Worm (Caenorhabditis elegans): Measurements from ENCODE around the gene del-5.

The del-5 gene

ce11 chrX:11031047-11031695 lies 23.2 kb upstream of the del-5 start (continued):
- TF ChIP-seq ama-1 (optimal IDR thresholded peaks at IDR 0.05) (no peak), ztf-11 (tag; optimal IDR thresholded peaks at IDR 0.05) (no peak), elt-1 (tag; optimal IDR thresholded peaks at IDR 0.05) (no peak), fos-1 (tag; optimal IDR thresholded peaks at IDR 0.05) (peak; percentile 59), dmd-4 (tag; optimal IDR thresholded peaks at IDR 0.05) (no peak), nhr-23 (tag; optimal IDR thresholded peaks at IDR 0.05) (no peak), nhr-77 (tag; optimal IDR thresholded peaks at IDR 0.05) (peak; percentile 13), elt-3 (tag; optimal IDR thresholded peaks at IDR 0.05) (no peak), snpc-4 (tag; optimal IDR thresholded peaks at IDR 0.05) (peak; percentile 8), nhr-237 (tag; optimal IDR thresholded peaks at IDR 0.05) (peak; percentile 22), mbf-1 (tag; optimal IDR thresholded peaks at IDR 0.05) (no peak), ceh-16 (tag; optimal IDR thresholded peaks at IDR 0.05) (peak; percentile 41), nhr-10 (tag; optimal IDR thresholded peaks at IDR 0.05) (no peak), nhr-12 (tag; optimal IDR thresholded peaks at IDR 0.05) (no peak), peb-1 (tag; optimal IDR thresholded peaks at IDR 0.05) (peak; percentile 37), crh-2 (tag; optimal IDR thresholded peaks at IDR 0.05) (peak; percentile 80), unc-55 (GFP tag; optimal IDR thresholded peaks at IDR 0.05) (peak; percentile 88), lsy-2 (tag; optimal IDR thresholded peaks at IDR 0.05) (peak; percentile 67 to 82)

ce11 chrX:11028617-11029016 lies 20.6 kb upstream of the del-5 start, which contains the start of gene ldb-1:
Gene ldb-1, plus strand, starts transcription at chrX:11028917.
- TF ChIP-seq Y55F3AM.14 (GFP tag; optimal IDR thresholded peaks at IDR 0.05): no peak
- TF ChIP-seq ceh-16 (tag; optimal IDR thresholded peaks at IDR 0.05): no peak
- no peak for TF ChIP-seq mab-5 (tag; optimal IDR thresholded peaks at IDR 0.05)
- TF ChIP-seq lsy-2 (tag; optimal IDR thresholded peaks at IDR 0.05): no peak
- TF ChIP-seq lin-39 (tag; optimal IDR thresholded peaks at IDR 0.05): no peak
- no peak for TF ChIP-seq nhr-12 (tag; optimal IDR thresholded peaks at IDR 0.05)
- no peak for TF ChIP-seq aly-2 (tag; optimal IDR thresholded peaks at IDR 0.05)
- no peak for TF ChIP-seq nhr-23 (tag; optimal IDR thresholded peaks at IDR 0.05)
- TF ChIP-seq mdl-1 (tag; optimal IDR thresholded peaks at IDR 0.05): no peak
- no peak for TF ChIP-seq ztf-4 (tag; optimal IDR thresholded peaks at IDR 0.05)
- TF ChIP-seq nhr-10 (tag; optimal IDR thresholded peaks at IDR 0.05): no peak
- no peak for TF ChIP-seq skn-1 (tag; optimal IDR thresholded peaks at IDR 0.05)
- no peak for TF ChIP-seq lin-11 (tag; optimal IDR thresholded peaks at IDR 0.05)
- TF ChIP-seq elt-1 (tag; optimal IDR thresholded peaks at IDR 0.05): no peak
- no peak for TF ChIP-seq nhr-21 (tag; optimal IDR thresholded peaks at IDR 0.05)

ce11 chrX:11016100-11016499 lies 8.1 kb upstream of the del-5 start, which contains the start of gene egl-15:
Gene egl-15, plus strand, starts transcription at chrX:11016400.
- TF ChIP-seq lin-13 (GFP tag; optimal IDR thresholded peaks at IDR 0.05) (no peak), mab-5 (tag; optimal IDR thresholded peaks at IDR 0.05) (no peak), skn-1 (tag; optimal IDR thresholded peaks at IDR 0.05) (no peak), Y55F3AM.14 (GFP tag; optimal IDR thresholded peaks at IDR 0.05) (no peak), ztf-11 (tag; optimal IDR thresholded peaks at IDR 0.05) (no peak), unc-62 (GFP tag; optimal IDR thresholded peaks at IDR 0.05) (no peak), nhr-12 (tag; optimal IDR thresholded peaks at IDR 0.05) (no peak), dmd-4 (tag; optimal IDR thresholded peaks at IDR 0.05) (no peak), mdl-1 (tag; optimal IDR thresholded peaks at IDR 0.05) (no peak)

ce11 chrX:11014394-11015280 lies 6.7 kb upstream of the del-5 start:
- TF ChIP-seq nhr-12 (tag; optimal IDR thresholded peaks at IDR 0.05) (no peak), unc-39 (tag; optimal IDR thresholded peaks at IDR 0.05) (no peak), nhr-6 (tag; optimal IDR thresholded peaks at IDR 0.05) (no peak), sma-3 (GFP tag; optimal IDR thresholded peaks at IDR 0.05) (peak; percentile 20), lin-11 (tag; optimal IDR thresholded peaks at IDR 0.05) (no peak), nhr-11 (tag; optimal IDR thresholded peaks at IDR 0.05) (no peak), alr-1 (tag; optimal IDR thresholded peaks at IDR 0.05) (no peak), ceh-16 (tag; optimal IDR thresholded peaks at IDR 0.05) (no peak), aly-2 (tag; optimal IDR thresholded peaks at IDR 0.05) (no peak), nhr-237 (tag; optimal IDR thresholded peaks at IDR 0.05) (no peak), ztf-1 (GFP tag; conservative IDR thresholded peaks at IDR 0.05) (no peak), unc-62 (GFP tag; optimal IDR thresholded peaks at IDR 0.05) (peak; percentile 1), nhr-10 (tag; optimal IDR thresholded peaks at IDR 0.05) (no peak), peb-1 (tag; optimal IDR thresholded peaks at IDR 0.05) (no peak), elt-3 (tag; optimal IDR thresholded peaks at IDR 0.05) (no peak), ama-1 (optimal IDR thresholded peaks at IDR 0.05) (no peak), gmeb-1 (tag; optimal IDR thresholded peaks at IDR 0.05) (peak; percentile 29), lsy-2 (tag; optimal IDR thresholded peaks at IDR 0.05) (no peak), sem-4 (tag; optimal IDR thresholded peaks at IDR 0.05) (no peak), snpc-4 (tag; optimal IDR thresholded peaks at IDR 0.05) (no peak), mab-5 (tag; optimal IDR thresholded peaks at IDR 0.05) (no peak), egl-27 (tag; optimal IDR thresholded peaks at IDR 0.05) (peak; percentile 35), R02D3.7 (tag; optimal IDR thresholded peaks at IDR 0.05) (no peak), lin-13 (GFP tag; optimal IDR thresholded peaks at IDR 0.05) (no peak), sma-9 (GFP tag; optimal IDR thresholded peaks at IDR 0.05) (no peak), sma-9 (tag; optimal IDR thresholded peaks at IDR 0.05) (no peak), dmd-4 (tag; optimal IDR thresholded peaks at IDR 0.05) (no peak), nhr-21 (tag; optimal IDR thresholded peaks at IDR 0.05) (peak; percentile 4), ztf-4 (tag; optimal IDR thresholded peaks at IDR 0.05) (no peak), mdl-1 (tag; optimal IDR thresholded peaks at IDR 0.05) (no peak), ZK546.5 (tag; optimal IDR thresholded peaks at IDR 0.05) (no peak)
